Worm (Caenorhabditis elegans) whole organism, L3 larva: ENCODE measurements around the gene aaim-1.

Experiments
- R02D3.7 ChIP-seq: fragments of 150-350 bp; optimal IDR thresholded peaks from 2 replicates; lab custom pipeline; 2014; ENCODE audit warnings: missing biosample characterization, missing genetic modification characterization
- ceh-28 ChIP-seq: fragments of 150-350 bp; optimal IDR thresholded peaks from 2 replicates; lab custom pipeline; 2014; ENCODE audit warnings: missing biosample characterization, missing genetic modification reagents, missing genetic modification characterization
- elt-3 ChIP-seq, 3 experiments: fragments of 150-350 bp in 1 of 3; sonication (generic microtip) in 2 of 3; optimal IDR thresholded peaks; 2 replicates in 2 of 3; 4 replicates in 1 of 3; lab custom pipeline; 2014 to 2017; ENCODE audit warnings: missing biosample characterization in 3 of 3, missing genetic modification characterization in 3 of 3
- jun-1 ChIP-seq: fragments of 150-350 bp; optimal IDR thresholded peaks from 2 replicates; lab custom pipeline; 2014; ENCODE audit warnings: missing biosample characterization, missing genetic modification reagents, missing genetic modification characterization
- lin-15B ChIP-seq: fragments of 150-350 bp; optimal IDR thresholded peaks from 2 replicates; lab custom pipeline; 2014; ENCODE audit warnings: missing biosample characterization, missing genetic modification characterization
- nhr-237 ChIP-seq: fragments of 150-350 bp; optimal IDR thresholded peaks from 2 replicates; lab custom pipeline; 2014; ENCODE audit warnings: missing biosample characterization, missing genetic modification characterization
- nhr-76 ChIP-seq: fragments of 150-350 bp; sonication (generic microtip); optimal IDR thresholded peaks from 5 replicates; lab custom pipeline; 2014; ENCODE audit warnings: missing biosample characterization, missing genetic modification characterization
- pqm-1 ChIP-seq: fragments of 150-350 bp; optimal IDR thresholded peaks from 2 replicates; lab custom pipeline; 2017; ENCODE audit warnings: missing biosample characterization, missing genetic modification characterization, inconsistent platforms
- tbx-2 ChIP-seq: sonication (generic microtip); optimal IDR thresholded peaks from 2 replicates; lab custom pipeline; 2016; ENCODE audit warnings: mild to moderate bottlenecking, missing genetic modification characterization, missing compliant biosample characterization
- unc-62 ChIP-seq: fragments of 150-350 bp; sonication (generic microtip); optimal IDR thresholded peaks from 4 replicates; lab custom pipeline; 2014; ENCODE audit warnings: missing biosample characterization, missing genetic modification reagents, missing genetic modification characterization
- ztf-4 ChIP-seq: fragments of 150-350 bp; optimal IDR thresholded peaks from 2 replicates; lab custom pipeline; 2014; ENCODE audit warnings: missing biosample characterization, missing genetic modification characterization

DNA sequence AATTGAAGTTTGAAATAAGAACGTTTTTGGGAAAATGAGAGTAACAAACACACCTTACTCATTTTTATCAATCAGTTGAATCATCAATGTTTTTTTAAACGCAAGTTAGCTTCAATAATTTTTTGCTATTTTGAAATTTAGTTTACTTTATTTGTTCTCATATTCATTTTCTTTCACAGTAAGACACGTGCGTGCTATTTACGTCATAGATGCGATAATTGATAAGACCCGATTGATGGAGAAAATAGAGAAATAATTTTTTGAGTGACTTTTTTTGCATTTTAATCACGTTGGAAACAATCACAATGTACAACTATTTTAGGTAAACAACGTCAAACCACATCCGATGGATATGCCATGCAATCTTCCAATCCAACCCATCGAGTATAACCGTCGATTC lies 42.8 kb downstream of the aaim-1 start:
- TF ChIP-seq tbx-2 (tag; lab: Kevin White, UChicago) (no peak), nhr-76 (tag; lab: Kevin White, UChicago) (no peak), jun-1 (tag; lab: Kevin White, UChicago) (no peak), pqm-1 (peak; percentile 45), R02D3.7 (tag; lab: Kevin White, UChicago) (no peak), lin-15B (tag; lab: Kevin White, UChicago) (no peak), elt-3 (tag; optimal IDR thresholded peaks at IDR 0.05; lab: Kevin White, UChicago) (no peak), unc-62 (no peak), ztf-4 (no peak), nhr-237 (no peak), ceh-28 (tag; lab: Kevin White, UChicago) (no peak)
